Worm (Caenorhabditis elegans) whole organism, L1 larva: ENCODE data around the gene lin-26.

Experiments
- C04F5.9 ChIP-seq: sonication (generic microtip); optimal IDR thresholded peaks from 2 replicates; lab custom pipeline; 2016; ENCODE audit warnings: missing genetic modification characterization, missing compliant biosample characterization
- C16A3.4 ChIP-seq: fragments of 150-350 bp; optimal IDR thresholded peaks from 2 replicates; lab custom pipeline; 2014; ENCODE audit warnings: missing biosample characterization, missing genetic modification characterization
- C34B4.2 ChIP-seq: sonication (generic microtip); optimal IDR thresholded peaks from 2 replicates; lab custom pipeline; 2017; ENCODE audit warnings: mild to moderate bottlenecking, missing genetic modification characterization, missing compliant biosample characterization
- F16B12.6 ChIP-seq: fragments of 150-350 bp; optimal IDR thresholded peaks from 2 replicates; lab custom pipeline; 2014; ENCODE audit warnings: missing biosample characterization, missing genetic modification characterization
- alr-1 ChIP-seq: fragments of 200-800 bp; sonication (Bioruptor generic); optimal IDR thresholded peaks from 2 replicates; lab custom pipeline; 2018; ENCODE audit warnings: borderline replicate concordance, mild to moderate bottlenecking, missing genetic modification characterization, missing compliant biosample characterization
- blmp-1 ChIP-seq: fragments of 150-350 bp; optimal IDR thresholded peaks from 2 replicates; lab custom pipeline; 2014; ENCODE audit warnings: missing biosample characterization, missing genetic modification characterization
- ceh-8 ChIP-seq: fragments of 200-800 bp; sonication (Bioruptor generic); optimal IDR thresholded peaks from 2 replicates; lab custom pipeline; 2018; ENCODE audit warnings: mild to moderate bottlenecking, missing genetic modification characterization, moderate library complexity, missing compliant biosample characterization
- dsc-1 ChIP-seq: sonication (generic microtip); optimal IDR thresholded peaks from 2 replicates; lab custom pipeline; 2016; ENCODE audit warnings: mild to moderate bottlenecking, missing genetic modification characterization, missing compliant biosample characterization
- efl-1 ChIP-seq, 4 experiments: fragments of 150-350 bp; optimal IDR thresholded peaks in 3 of 4; peaks in 1 of 4; 1 replicate in 1 of 4; 2 replicates in 3 of 4; lab custom pipeline; 2014; ENCODE audit warnings: missing biosample characterization in 2 of 4, missing genetic modification characterization in 2 of 4, missing genetic modification reagents in 2 of 4
- egl-13 ChIP-seq: sonication (generic microtip); optimal IDR thresholded peaks from 2 replicates; lab custom pipeline; 2016; ENCODE audit warnings: missing genotype, missing genetic modification reagents, missing genetic modification characterization, missing compliant biosample characterization
- egl-27 ChIP-seq, 2 experiments: fragments of 150-350 bp in 1 of 2; sonication (generic microtip); optimal IDR thresholded peaks; 3 replicates each; lab custom pipeline; 2017 to 2018; ENCODE audit warnings: missing biosample characterization in 2 of 2, missing genetic modification characterization in 2 of 2, missing genetic modification reagents in 2 of 2
- elt-3 ChIP-seq, 6 experiments: fragments of 150-350 bp in 1 of 6; sonication (generic microtip); optimal IDR thresholded peaks; 2 replicates each; lab custom pipeline; 2017 to 2018; ENCODE audit warnings: missing biosample characterization in 6 of 6, missing genetic modification characterization in 6 of 6, inconsistent platforms in 1 of 6
- ets-5 ChIP-seq: fragments of 200-800 bp; sonication (Bioruptor generic); IDR thresholded peaks from 2 replicates; pipeline ENCODE4 v1.3.6; 2022; ENCODE audit warnings: missing genetic modification characterization, missing compliant biosample characterization
- fos-1 ChIP-seq: fragments of 150-350 bp; optimal IDR thresholded peaks from 2 replicates; lab custom pipeline; 2014; ENCODE audit warnings: missing biosample characterization, missing genetic modification characterization
- grh-1 ChIP-seq: fragments of 200-800 bp; sonication (Bioruptor generic); IDR thresholded peaks from 2 replicates; pipeline ENCODE4 v1.3.6; 2022; ENCODE audit warnings: missing genetic modification reagents, missing genetic modification characterization, missing compliant biosample characterization
- irx-1 ChIP-seq: sonication (generic microtip); optimal IDR thresholded peaks from 2 replicates; lab custom pipeline; 2016; ENCODE audit warnings: missing genetic modification characterization, missing compliant biosample characterization
- isw-1 ChIP-seq: fragments of 200-800 bp; sonication (Bioruptor generic); IDR thresholded peaks from 2 replicates; pipeline ENCODE4 v1.3.6; 2022; ENCODE audit warnings: missing genetic modification characterization, missing compliant biosample characterization
- lin-14 ChIP-seq: fragments of 200-800 bp; sonication (Bioruptor generic); optimal IDR thresholded peaks from 2 replicates; lab custom pipeline; 2018; ENCODE audit warnings: mild to moderate bottlenecking, missing genetic modification characterization, moderate library complexity, missing compliant biosample characterization
- lin-15B ChIP-seq: fragments of 150-350 bp; sonication (generic microtip); optimal IDR thresholded peaks from 3 replicates; lab custom pipeline; 2014; ENCODE audit warnings: missing biosample characterization, missing genetic modification characterization
- lin-39 ChIP-seq: fragments of 150-350 bp; optimal IDR thresholded peaks from 2 replicates; lab custom pipeline; 2014; ENCODE audit warnings: missing biosample characterization, missing genetic modification reagents, missing genetic modification characterization
- mdl-1 ChIP-seq, 2 experiments: fragments of 150-350 bp; optimal IDR thresholded peaks; 2 replicates each; lab custom pipeline; 2014 to 2017; ENCODE audit warnings: missing biosample characterization in 2 of 2, missing genetic modification characterization in 2 of 2, inconsistent platforms in 1 of 2
- mef-2 ChIP-seq: fragments of 150-350 bp; optimal IDR thresholded peaks from 2 replicates; lab custom pipeline; 2014; ENCODE audit warnings: missing biosample characterization, missing genetic modification characterization
- nhr-11 ChIP-seq: fragments of 150-350 bp; optimal IDR thresholded peaks from 2 replicates; lab custom pipeline; 2014; ENCODE audit warnings: missing biosample characterization, missing genetic modification characterization
- nhr-12 ChIP-seq: sonication (generic microtip); optimal IDR thresholded peaks from 2 replicates; lab custom pipeline; 2017; ENCODE audit warnings: missing biosample characterization, missing genetic modification characterization
- nhr-20 ChIP-seq: sonication (generic microtip); optimal IDR thresholded peaks from 2 replicates; lab custom pipeline; 2016; ENCODE audit warnings: mild to moderate bottlenecking, missing genetic modification characterization, missing compliant biosample characterization
- nhr-237 ChIP-seq: fragments of 150-350 bp; optimal IDR thresholded peaks from 2 replicates; lab custom pipeline; 2014; ENCODE audit warnings: missing biosample characterization, missing genetic modification characterization
- nhr-71 ChIP-seq: sonication (generic microtip); optimal IDR thresholded peaks from 2 replicates; lab custom pipeline; 2016; ENCODE audit warnings: mild to moderate bottlenecking, missing genetic modification characterization, moderate library complexity, missing compliant biosample characterization
- nhr-84 ChIP-seq: sonication (generic microtip); optimal IDR thresholded peaks from 2 replicates; lab custom pipeline; 2017; ENCODE audit warnings: missing biosample characterization, missing genetic modification characterization
- skn-1 ChIP-seq: fragments of 150-350 bp; optimal IDR thresholded peaks from 2 replicates; lab custom pipeline; 2014; ENCODE audit warnings: missing biosample characterization, missing genetic modification characterization
- snpc-4 ChIP-seq: fragments of 150-350 bp; optimal IDR thresholded peaks from 2 replicates; lab custom pipeline; 2014; ENCODE audit warnings: missing biosample characterization, missing genetic modification characterization
- sox-4 ChIP-seq: sonication (generic microtip); optimal IDR thresholded peaks from 2 replicates; lab custom pipeline; 2016; ENCODE audit warnings: missing genetic modification characterization, missing compliant biosample characterization
- sptf-1 ChIP-seq: fragments of 150-350 bp; optimal IDR thresholded peaks from 2 replicates; lab custom pipeline; 2014; ENCODE audit warnings: missing biosample characterization, missing genetic modification characterization
- sup-37 ChIP-seq: fragments of 200-800 bp; sonication (Bioruptor generic); optimal IDR thresholded peaks from 2 replicates; lab custom pipeline; 2018; ENCODE audit warnings: mild to moderate bottlenecking, missing genetic modification characterization, missing compliant biosample characterization
- tbx-2 ChIP-seq: sonication (generic microtip); optimal IDR thresholded peaks from 2 replicates; lab custom pipeline; 2016; ENCODE audit warnings: missing genetic modification characterization, missing compliant biosample characterization
- tlp-1 ChIP-seq: fragments of 150-350 bp; optimal IDR thresholded peaks from 2 replicates; lab custom pipeline; 2014; ENCODE audit warnings: missing biosample characterization, missing genetic modification characterization
- unc-130 ChIP-seq: fragments of 150-350 bp; optimal IDR thresholded peaks from 2 replicates; lab custom pipeline; 2017; ENCODE audit warnings: missing biosample characterization, missing genetic modification characterization, inconsistent platforms
- unc-62 ChIP-seq: fragments of 150-350 bp; optimal IDR thresholded peaks from 2 replicates; lab custom pipeline; 2014; ENCODE audit warnings: missing biosample characterization, missing genetic modification reagents, missing genetic modification characterization
- xbp-1 ChIP-seq: sonication (generic microtip); optimal IDR thresholded peaks from 2 replicates; lab custom pipeline; 2016; ENCODE audit warnings: missing genetic modification characterization, missing compliant biosample characterization
- zag-1 ChIP-seq: fragments of 150-350 bp; optimal IDR thresholded peaks from 2 replicates; lab custom pipeline; 2014; ENCODE audit warnings: missing biosample characterization, missing genetic modification characterization
- zip-4 ChIP-seq: fragments of 200-800 bp; sonication (Bioruptor generic); optimal IDR thresholded peaks from 2 replicates; lab custom pipeline; 2018; ENCODE audit warnings: mild to moderate bottlenecking, missing genetic modification characterization, moderate library complexity, missing compliant biosample characterization

The lin-26 gene

DNA sequence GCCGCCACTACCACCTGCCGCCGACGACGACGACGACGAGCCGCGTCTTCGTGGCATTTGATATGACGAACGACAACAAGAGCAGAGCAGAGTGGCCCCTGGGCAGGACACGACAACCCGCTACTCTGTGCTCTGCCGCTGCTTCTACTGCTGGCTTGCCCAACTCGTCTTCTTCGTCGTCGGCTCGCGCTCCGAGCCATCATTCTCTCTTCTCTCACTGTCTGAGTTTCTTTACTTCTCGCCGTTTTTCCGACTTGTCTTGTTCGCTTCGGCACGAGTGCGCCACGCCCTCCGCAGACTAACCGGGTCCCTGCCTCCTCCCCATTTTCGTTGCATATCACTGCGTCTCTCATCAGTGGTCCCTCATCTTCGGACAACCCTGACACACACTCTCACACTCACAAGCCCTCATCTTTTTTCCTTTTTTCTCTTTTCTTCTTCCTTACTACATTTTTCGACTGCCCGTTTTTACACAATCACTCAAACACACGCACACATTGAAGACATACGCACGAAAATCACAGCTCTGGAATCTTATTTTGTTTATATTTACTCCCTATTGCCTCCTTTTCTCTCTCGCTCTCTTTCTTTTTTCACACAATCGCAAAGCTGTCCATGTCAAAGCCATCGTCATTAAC, 39.9 kb upstream of the lin-26 start (continued):
- TF ChIP-seq zip-4 (no peak), lin-15B (tag; lab: Kevin White, UChicago) (no peak), egl-13 (tag; lab: Kevin White, UChicago) (peak; percentile 78), tlp-1 (no peak), nhr-11 (tag; lab: Kevin White, UChicago) (no peak), nhr-84 (no peak), zag-1 (tag; lab: Kevin White, UChicago) (peak; percentile 64), grh-1 (GFP tag; lab: Robert Waterston, UW) (no peak), ceh-8 (peak; percentile 16), C16A3.4 (tag; lab: Kevin White, UChicago) (peak; percentile 63), dsc-1 (tag; lab: Kevin White, UChicago) (peak; percentile 67), egl-27 (tag; optimal IDR thresholded peaks at IDR 0.05; lab: Kevin White, UChicago) (peak in 1 of 2 experiments; percentile 21), C04F5.9 (no peak), tbx-2 (tag; lab: Kevin White, UChicago) (peak; percentile 74), unc-130 (tag; lab: Kevin White, UChicago) (peak; percentile 71), nhr-12 (tag; lab: Kevin White, UChicago) (no peak), isw-1 (GFP tag; lab: Robert Waterston, UW) (peak; percentile 57), alr-1 (no peak), sptf-1 (tag; lab: Kevin White, UChicago) (no peak), nhr-20 (tag; lab: Kevin White, UChicago) (peak; percentile 67), elt-3 (tag; optimal IDR thresholded peaks at IDR 0.05; lab: Kevin White, UChicago) (no peak), snpc-4 (tag; lab: Kevin White, UChicago) (no peak), lin-39 (peak; percentile 35), nhr-71 (tag; lab: Kevin White, UChicago) (peak; percentile 92), sox-4 (no peak), nhr-237 (tag; lab: Kevin White, UChicago) (no peak), sup-37 (GFP tag; lab: Kevin White, UChicago) (no peak), skn-1 (tag; lab: Kevin White, UChicago) (no peak), unc-62 (no peak), C34B4.2 (tag; lab: Kevin White, UChicago) (no peak), blmp-1 (tag; lab: Kevin White, UChicago) (no peak), mef-2 (tag; lab: Kevin White, UChicago) (peak; percentile 8), xbp-1 (peak; percentile 61)

DNA sequence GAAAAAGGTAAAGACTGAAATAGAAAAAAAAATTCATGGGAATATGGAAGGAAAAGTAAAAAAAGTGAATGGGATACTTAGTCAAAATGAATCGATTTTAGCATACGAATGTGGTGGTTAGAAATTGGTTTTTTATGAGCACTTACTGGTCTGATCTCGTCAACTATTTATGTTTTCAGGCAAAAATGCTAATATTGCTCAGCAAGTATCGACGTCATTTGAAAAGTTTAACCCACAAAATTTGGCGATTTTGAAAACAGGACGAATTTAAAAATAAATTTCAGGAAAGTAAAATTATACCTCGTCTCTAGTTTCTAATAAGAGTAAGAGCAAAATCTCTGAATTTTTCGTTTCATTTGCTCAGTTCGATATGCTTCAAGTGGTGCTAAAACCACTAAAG, 38.8 kb upstream of the lin-26 start:
- TF ChIP-seq mdl-1 (tag; optimal IDR thresholded peaks at IDR 0.05; lab: Kevin White, UChicago) (no peak), nhr-20 (tag; lab: Kevin White, UChicago) (no peak), irx-1 (no peak), lin-39 (no peak), F16B12.6 (no peak), tbx-2 (tag; lab: Kevin White, UChicago) (no peak), efl-1 (optimal IDR thresholded peaks at IDR 0.05; lab: Kevin White, UChicago) (no peak), efl-1 (GFP tag; optimal IDR thresholded peaks at IDR 0.05 in 1 of 2; lab: Kevin White, UChicago) (peak in 1 of 2 experiments; percentile 64), fos-1 (tag; lab: Kevin White, UChicago) (no peak), C34B4.2 (tag; lab: Kevin White, UChicago) (no peak)

DNA sequence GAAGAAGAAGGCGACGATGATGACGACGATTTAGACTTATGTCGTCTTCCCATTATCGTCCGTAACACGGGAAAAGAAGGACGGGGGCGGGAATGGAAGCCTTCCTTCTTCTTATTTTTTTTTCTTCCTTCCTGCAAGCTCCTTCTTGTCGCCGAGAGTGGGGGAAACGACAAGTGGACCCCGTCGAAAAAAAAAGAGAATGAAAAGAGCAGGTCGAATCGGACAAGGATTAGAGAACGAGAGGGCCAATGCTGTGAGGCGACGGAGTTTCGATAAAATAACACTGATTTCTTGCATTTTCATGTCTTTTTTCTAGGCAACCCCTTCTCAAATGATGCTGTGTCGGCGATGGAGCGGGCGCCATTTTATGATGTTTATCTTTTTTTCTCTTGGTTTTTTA, 30.8 kb upstream of the lin-26 start, which contains the start of gene pde-4:
Gene pde-4, minus strand, starts transcription at position 76 of the 400 bp plus-strand sequence.
- TF ChIP-seq ets-5: no peak
- peak; percentile 59 for TF ChIP-seq lin-14
